Worm (Caenorhabditis elegans) whole organism, L4/young adult: ENCODE data around the gene Y61A9LA.12.
A peak's percentile ranks its signal among the peaks of the same experiment; 100 is the strongest.
"Not testable (repeated sequence)": the region's sequence is repeated elsewhere in the genome, so short reads cannot be mapped to it uniquely, and the experiment has no call there.

Source experiments
- W03F9.2 ChIP-seq: fragments of 150-350 bp; optimal IDR thresholded peaks from 2 replicates; lab custom pipeline; 2014; ENCODE audit warnings: missing biosample characterization, missing genetic modification characterization
- dao-5 ChIP-seq: sonication (generic microtip); optimal IDR thresholded peaks from 2 replicates; lab custom pipeline; 2016; ENCODE audit warnings: missing genotype, missing genetic modification characterization, moderate library complexity, missing compliant biosample characterization
- him-1 ChIP-seq: sonication (generic microtip); optimal IDR thresholded peaks from 2 replicates; lab custom pipeline; 2016; ENCODE audit warnings: missing genotype, missing genetic modification reagents, missing genetic modification characterization, missing compliant biosample characterization

The Y61A9LA.12 gene

ce11 chrV:4523844-4524243, 29.8 kb upstream of the Y61A9LA.12 start:
- TF ChIP-seq W03F9.2 (no peak), him-1 (no peak)

- TF ChIP-seq dao-5 (tag; lab: Kevin White, UChicago) = no peak
- no peak for TF ChIP-seq him-1
- TF ChIP-seq W03F9.2 = no peak
Observed at ce11 chrV:4524327-4524726, 29.3 kb upstream of the Y61A9LA.12 start.

- TF ChIP-seq dao-5 (tag; lab: Kevin White, UChicago) = no peak
- TF ChIP-seq W03F9.2 = no peak
- TF ChIP-seq him-1 = no peak
Observed at ce11 chrV:4525106-4525505, 28.6 kb upstream of the Y61A9LA.12 start.

- TF ChIP-seq W03F9.2 (no peak), dao-5 (tag; lab: Kevin White, UChicago) (no peak), him-1 (no peak)
Observed at ce11 chrV:4525512-4525911, 28.2 kb upstream of the Y61A9LA.12 start.

- TF ChIP-seq dao-5 (tag; lab: Kevin White, UChicago) (no peak), him-1 (no peak)
Observed at ce11 chrV:4526801-4527425, 26.8 kb upstream of the Y61A9LA.12 start.

- TF ChIP-seq W03F9.2 = no peak
- TF ChIP-seq dao-5 (tag; lab: Kevin White, UChicago) = no peak
- no peak for TF ChIP-seq him-1
Observed at ce11 chrV:4527934-4528333, 25.7 kb upstream of the Y61A9LA.12 start.

ce11 chrV:4535736-4536135, 17.9 kb upstream of the Y61A9LA.12 start:
- no peak for TF ChIP-seq W03F9.2
- no peak for TF ChIP-seq dao-5 (tag; lab: Kevin White, UChicago)
- no peak for TF ChIP-seq him-1

- TF ChIP-seq dao-5 (tag; lab: Kevin White, UChicago) (no peak), W03F9.2 (no peak), him-1 (no peak)
Observed at ce11 chrV:4539855-4540254, 13.8 kb upstream of the Y61A9LA.12 start.

ce11 chrV:4546854-4547253, 6.8 kb upstream of the Y61A9LA.12 start:
- TF ChIP-seq him-1 = no peak
- TF ChIP-seq W03F9.2 = no peak
- no peak for TF ChIP-seq dao-5 (tag; lab: Kevin White, UChicago)

ce11 chrV:4549191-4549590, 4.5 kb upstream of the Y61A9LA.12 start, which contains the start of gene sos-1:
sos-1 (minus strand) TSS chrV:4549291.
- no peak for TF ChIP-seq him-1
- TF ChIP-seq W03F9.2 = no peak
- TF ChIP-seq dao-5 (tag; lab: Kevin White, UChicago) = no peak

ce11 chrV:4550459-4550858, 3.2 kb upstream of the Y61A9LA.12 start:
- TF ChIP-seq dao-5 (tag; lab: Kevin White, UChicago) (no peak), W03F9.2 (peak; percentile 53)

ce11 chrV:4551911-4552310, 1.8 kb upstream of the Y61A9LA.12 start:
- TF ChIP-seq dao-5 (tag; lab: Kevin White, UChicago) (no peak), him-1 (no peak), W03F9.2 (no peak)

ce11 chrV:4559701-4560100, 6.0 kb downstream of the Y61A9LA.12 start, which contains the start of gene Y61A9LA.7:
Y61A9LA.7 (minus strand) TSS chrV:4559801.
- no peak for TF ChIP-seq W03F9.2
- no peak for TF ChIP-seq dao-5 (tag; lab: Kevin White, UChicago)
- no peak for TF ChIP-seq him-1

ce11 chrV:4560441-4560840, 6.8 kb downstream of the Y61A9LA.12 start, which contains the start of gene Y61A9LA.4:
Y61A9LA.4 (plus strand) TSS chrV:4560741.
- TF ChIP-seq him-1; dao-5 (tag; lab: Kevin White, UChicago); W03F9.2: not testable (repeated sequence)

- TF ChIP-seq dao-5 (tag; lab: Kevin White, UChicago) (no peak), W03F9.2 (no peak), him-1 (no peak)
Observed at ce11 chrV:4562493-4562892, 8.8 kb downstream of the Y61A9LA.12 start.

- TF ChIP-seq W03F9.2 = peak; percentile 38
- TF ChIP-seq dao-5 (tag; lab: Kevin White, UChicago) = no peak
Observed at ce11 chrV:4569999-4570627, 16.4 kb downstream of the Y61A9LA.12 start, which contains the start of gene sut-2. sut-2 (minus strand) TSS chrV:4570049.
